Worm (Caenorhabditis elegans) whole organism, early embryonic: ENCODE measurements around the gene affl-1.

Source experiments
- F13C5.2 ChIP-seq: sonication (generic microtip); optimal IDR thresholded peaks from 2 replicates; lab custom pipeline; 2017; ENCODE audit warnings: mild to moderate bottlenecking, missing genetic modification characterization, inconsistent platforms, missing compliant biosample characterization
- ama-1 ChIP-seq: fragments of 150-350 bp; optimal IDR thresholded peaks from 2 replicates; lab custom pipeline; 2014
- ceh-13 ChIP-seq: fragments of 200-800 bp; sonication (Bioruptor generic); optimal IDR thresholded peaks from 2 replicates; lab custom pipeline; 2018; ENCODE audit warnings: mild to moderate bottlenecking, missing genetic modification characterization, missing compliant biosample characterization
- ceh-36 ChIP-seq: sonication (generic microtip); optimal IDR thresholded peaks from 2 replicates; lab custom pipeline; 2016; ENCODE audit warnings: missing genetic modification characterization, inconsistent platforms, missing compliant biosample characterization
- ets-7 ChIP-seq: sonication (generic microtip); optimal IDR thresholded peaks from 2 replicates; lab custom pipeline; 2016; ENCODE audit warnings: missing genotype, missing genetic modification characterization, missing compliant biosample characterization
- flt-1 ChIP-seq: fragments of 200-800 bp; sonication (Bioruptor generic); IDR thresholded peaks from 2 replicates; pipeline ENCODE4 v1.3.6; 2022; ENCODE audit warnings: missing genetic modification characterization, missing compliant biosample characterization
- hmbx-1 ChIP-seq: sonication (generic microtip); optimal IDR thresholded peaks from 2 replicates; lab custom pipeline; 2016; ENCODE audit warnings: mild to moderate bottlenecking, missing genetic modification characterization, missing compliant biosample characterization
- hmg-4 ChIP-seq: fragments of 200-800 bp; sonication (Bioruptor generic); optimal IDR thresholded peaks from 2 replicates; lab custom pipeline; 2018; ENCODE audit warnings: mild to moderate bottlenecking, missing genetic modification characterization, missing compliant biosample characterization
- hnd-1 ChIP-seq: sonication (generic microtip); optimal IDR thresholded peaks from 2 replicates; lab custom pipeline; 2016; ENCODE audit warnings: missing genetic modification characterization, missing compliant biosample characterization
- pes-1 ChIP-seq: fragments of 200-800 bp; sonication (Bioruptor generic); IDR thresholded peaks from 2 replicates; pipeline ENCODE4 v1.3.6; 2022; ENCODE audit warnings: missing genetic modification reagents, missing genetic modification characterization, missing compliant biosample characterization
- scrt-1 ChIP-seq: fragments of 200-800 bp; sonication (Bioruptor generic); IDR thresholded peaks from 2 replicates; pipeline ENCODE4 v1.3.6; 2022; ENCODE audit warnings: missing genetic modification characterization, missing compliant biosample characterization
- sea-1 ChIP-seq: fragments of 200-800 bp; sonication (Bioruptor generic); conservative IDR thresholded peaks from 2 replicates; pipeline ENCODE4 v1.3.6; 2022; ENCODE audit warnings: missing genetic modification characterization, missing compliant biosample characterization
- tbx-37 ChIP-seq: fragments of 200-800 bp; sonication (Bioruptor generic); conservative IDR thresholded peaks from 2 replicates; pipeline ENCODE4 v1.3.6; 2022; ENCODE audit warnings: missing genetic modification reagents, missing genetic modification characterization, missing compliant biosample characterization
- tra-4 ChIP-seq: sonication (generic microtip); optimal IDR thresholded peaks from 2 replicates; lab custom pipeline; 2017; ENCODE audit warnings: missing genetic modification characterization, missing compliant biosample characterization

DNA sequence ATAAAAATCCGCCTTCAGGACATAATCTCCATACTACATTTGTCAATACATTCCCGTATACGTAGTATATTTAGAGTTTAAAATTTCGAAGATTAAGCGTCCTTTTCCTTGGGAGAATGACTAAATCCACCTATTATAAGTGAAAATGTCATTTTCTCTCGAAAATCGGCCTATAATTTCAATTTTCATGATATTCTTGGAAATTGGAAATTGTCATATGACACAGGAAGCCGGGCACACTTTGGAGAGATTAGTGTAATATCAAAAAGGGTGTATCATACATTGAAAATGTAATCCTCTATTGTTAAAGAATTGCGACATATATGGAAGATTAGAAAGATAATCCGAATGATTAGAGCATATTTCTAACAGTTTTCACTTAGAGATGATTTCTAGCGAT is 42.7 kb downstream of the affl-1 start:
- no peak for TF ChIP-seq tra-4 (tag; lab: Kevin White, UChicago)
- TF ChIP-seq ama-1 (lab: Kevin White, UChicago), result no peak
- no peak for TF ChIP-seq flt-1 (GFP tag; lab: Robert Waterston, UW)
- TF ChIP-seq ets-7 (tag; lab: Kevin White, UChicago), result no peak
- no peak for TF ChIP-seq hmg-4
- no peak for TF ChIP-seq ceh-13 (GFP tag; lab: Kevin White, UChicago)
- no peak for TF ChIP-seq sea-1 (GFP tag; lab: Robert Waterston, UW)
- no peak for TF ChIP-seq F13C5.2
- no peak for TF ChIP-seq hmbx-1
- no peak for TF ChIP-seq pes-1 (GFP tag; lab: Robert Waterston, UW)
- TF ChIP-seq tbx-37 (GFP tag; lab: Robert Waterston, UW), result no peak
- TF ChIP-seq scrt-1, result no peak
- TF ChIP-seq hnd-1, result no peak
- no peak for TF ChIP-seq ceh-36
